Fruit fly (Drosophila melanogaster) whole organism, embryonic: ENCODE data around the gene CG17707.
A peak's percentile ranks its signal among the peaks of the same experiment; 100 is the strongest.

ENCODE experiments used
- Ada2b ChIP-seq: fragments of 200-800 bp; sonication (Bioruptor generic); IDR thresholded peaks from 2 replicates; pipeline ENCODE4 v1.3.6; 2022; ENCODE audit warnings: missing biosample characterization, missing genetic modification characterization
- Adf1 ChIP-seq: fragments of 200-800 bp; sonication (Bioruptor generic); IDR thresholded peaks from 2 replicates; pipeline ENCODE4 v1.3.6; 2022; ENCODE audit warnings: missing biosample characterization, missing genetic modification characterization
- BEAF-32 ChIP-seq: fragments of 200-800 bp; sonication (Bioruptor generic); optimal IDR thresholded peaks from 3 replicates; lab custom pipeline; 2017; ENCODE audit warnings: missing biosample characterization, missing genetic modification characterization, mild to moderate bottlenecking, moderate library complexity, missing genetic modification reagents
- Bgb ChIP-seq: fragments of 200-800 bp; sonication (Bioruptor generic); IDR thresholded peaks from 2 replicates; pipeline ENCODE4 v1.3.6; 2022; ENCODE audit warnings: missing biosample characterization, missing genetic modification characterization; ENCODE audit not compliant: partially characterized antibody
- Bteb2 ChIP-seq: fragments of 200-800 bp; sonication (Bioruptor generic); optimal IDR thresholded peaks from 2 replicates; lab custom pipeline; 2016; ENCODE audit warnings: missing biosample characterization, missing genetic modification characterization
- CG1233 ChIP-seq: fragments of 200-800 bp; sonication (Bioruptor generic); optimal IDR thresholded peaks from 4 replicates; lab custom pipeline; 2018; ENCODE audit warnings: missing biosample characterization, mild to moderate bottlenecking, missing genetic modification characterization
- CG14860 ChIP-seq: fragments of 200-800 bp; sonication (Bioruptor generic); IDR thresholded peaks from 3 replicates; pipeline ENCODE4 v1.3.6; 2022; ENCODE audit warnings: missing biosample characterization, missing genetic modification characterization; ENCODE audit not compliant: partially characterized antibody
- CG14965 ChIP-seq: fragments of 200-800 bp; sonication (Bioruptor generic); optimal IDR thresholded peaks from 2 replicates; lab custom pipeline; 2016; ENCODE audit warnings: missing biosample characterization, missing genetic modification characterization, borderline replicate concordance
- CG1832 ChIP-seq: fragments of 200-800 bp; sonication (Bioruptor generic); optimal IDR thresholded peaks from 2 replicates; lab custom pipeline; 2017; ENCODE audit warnings: missing biosample characterization, mild to moderate bottlenecking, missing genetic modification characterization, inconsistent platforms
- CG18599 ChIP-seq: fragments of 200-800 bp; sonication (Bioruptor generic); optimal IDR thresholded peaks from 3 replicates; lab custom pipeline; 2017; ENCODE audit warnings: missing biosample characterization, missing genetic modification characterization, mild to moderate bottlenecking, moderate library complexity, missing genetic modification reagents
- CG3065 ChIP-seq: fragments of 200-800 bp; sonication (Bioruptor generic); optimal IDR thresholded peaks from 2 replicates; lab custom pipeline; 2016; ENCODE audit warnings: missing biosample characterization, missing genetic modification characterization
- CG4617 ChIP-seq: fragments of 200-800 bp; sonication (Bioruptor generic); optimal IDR thresholded peaks from 3 replicates; lab custom pipeline; 2016; ENCODE audit warnings: missing biosample characterization, missing genetic modification characterization, borderline replicate concordance
- CG4854 ChIP-seq: fragments of 200-800 bp; sonication (Bioruptor generic); optimal IDR thresholded peaks from 2 replicates; lab custom pipeline; 2016; ENCODE audit warnings: missing biosample characterization, missing genetic modification characterization, inconsistent platforms
- CG6272 ChIP-seq: fragments of 200-800 bp; sonication (Bioruptor generic); IDR thresholded peaks from 2 replicates; pipeline ENCODE4 v1.3.6; 2022; ENCODE audit warnings: missing biosample characterization, missing genetic modification characterization
- CG6689 ChIP-seq: fragments of 200-800 bp; sonication (Bioruptor generic); IDR thresholded peaks from 2 replicates; pipeline ENCODE4 v1.3.6; 2022; ENCODE audit warnings: missing biosample characterization, missing genetic modification characterization
- CG9817 ChIP-seq: fragments of 200-800 bp; sonication (Bioruptor generic); optimal IDR thresholded peaks from 2 replicates; lab custom pipeline; 2018; ENCODE audit warnings: missing biosample characterization, mild to moderate bottlenecking, missing genetic modification characterization, moderate library complexity
- D19A ChIP-seq: fragments of 200-800 bp; optimal IDR thresholded peaks from 3 replicates; lab custom pipeline; 2019; ENCODE audit warnings: missing biosample characterization, mild to moderate bottlenecking, missing genetic modification characterization, moderate library complexity
- Dbx ChIP-seq: fragments of 200-800 bp; sonication (Bioruptor generic); IDR thresholded peaks from 3 replicates; pipeline ENCODE4 v1.3.6; 2022; ENCODE audit warnings: missing biosample characterization, missing genetic modification characterization
- Dll ChIP-seq: fragments of 200-800 bp; sonication (Bioruptor generic); IDR thresholded peaks from 4 replicates; pipeline ENCODE4 v1.3.6; 2022; ENCODE audit warnings: missing biosample characterization, missing genetic modification characterization; ENCODE audit not compliant: partially characterized antibody
- Fer1 ChIP-seq: fragments of 200-800 bp; sonication (Bioruptor generic); optimal IDR thresholded peaks from 2 replicates; lab custom pipeline; 2017; ENCODE audit warnings: missing biosample characterization, mild to moderate bottlenecking, missing genetic modification characterization
- Gug ChIP-seq: fragments of 200-800 bp; sonication (Bioruptor generic); IDR thresholded peaks from 4 replicates; pipeline ENCODE4 v1.3.6; 2022; ENCODE audit warnings: missing biosample characterization, missing genetic modification characterization
- HLH4C ChIP-seq: fragments of 200-800 bp; sonication (Bioruptor generic); IDR thresholded peaks from 3 replicates; pipeline ENCODE4 v1.3.6; 2022; ENCODE audit warnings: missing biosample characterization, missing genetic modification characterization; ENCODE audit not compliant: partially characterized antibody
- Hr3 ChIP-seq: fragments of 200-800 bp; sonication (Bioruptor generic); optimal IDR thresholded peaks from 3 replicates; lab custom pipeline; 2016; ENCODE audit warnings: missing biosample characterization, missing genetic modification characterization
- Kr ChIP-seq: fragments of 200-800 bp; sonication (Bioruptor generic); optimal IDR thresholded peaks from 2 replicates; lab custom pipeline; 2017; ENCODE audit warnings: missing biosample characterization, mild to moderate bottlenecking, missing genetic modification characterization
- Lim3 ChIP-seq: fragments of 200-800 bp; sonication (Bioruptor generic); IDR thresholded peaks from 2 replicates; pipeline ENCODE4 v1.3.6; 2022; ENCODE audit warnings: missing biosample characterization, missing genetic modification characterization
- NfI ChIP-seq: fragments of 200-800 bp; sonication (Bioruptor generic); optimal IDR thresholded peaks from 3 replicates; lab custom pipeline; 2018; ENCODE audit warnings: missing biosample characterization, mild to moderate bottlenecking, missing genetic modification characterization, moderate library complexity
- Pdp1 ChIP-seq, 2 experiments: fragments of 200-800 bp; sonication (Bioruptor generic); optimal IDR thresholded peaks; 3 replicates each; lab custom pipeline; 2016; ENCODE audit warnings: missing biosample characterization in 2 of 2, missing genetic modification characterization in 2 of 2, mild to moderate bottlenecking in 1 of 2, moderate library complexity in 1 of 2
- Rx ChIP-seq: fragments of 200-800 bp; sonication (Bioruptor generic); IDR thresholded peaks from 2 replicates; pipeline ENCODE4 v1.3.6; 2022; ENCODE audit warnings: missing biosample characterization, missing genetic modification characterization
- Spps ChIP-seq: fragments of 200-800 bp; sonication (Bioruptor generic); optimal IDR thresholded peaks from 2 replicates; lab custom pipeline; 2018; ENCODE audit warnings: missing biosample characterization, mild to moderate bottlenecking, missing genetic modification characterization
- Usf ChIP-seq: fragments of 200-800 bp; sonication (Bioruptor generic); optimal IDR thresholded peaks from 2 replicates; lab custom pipeline; 2017; ENCODE audit warnings: missing genotype, missing biosample characterization, missing genetic modification characterization
- Vsx1 ChIP-seq: fragments of 200-800 bp; sonication (Bioruptor generic); optimal IDR thresholded peaks from 2 replicates; lab custom pipeline; 2017; ENCODE audit warnings: missing biosample characterization, mild to moderate bottlenecking, missing genetic modification characterization, missing genetic modification reagents
- Xrp1 ChIP-seq: fragments of 200-800 bp; sonication (Bioruptor generic); IDR thresholded peaks from 2 replicates; pipeline ENCODE4 v1.3.6; 2022; ENCODE audit warnings: missing biosample characterization, missing genetic modification characterization
- ara ChIP-seq: fragments of 200-800 bp; sonication (Bioruptor generic); IDR thresholded peaks from 2 replicates; pipeline ENCODE4 v1.3.6; 2022; ENCODE audit warnings: missing biosample characterization, missing genetic modification characterization
- ash1 ChIP-seq: fragments of 200-800 bp; sonication (Bioruptor generic); optimal IDR thresholded peaks from 2 replicates; lab custom pipeline; 2018; ENCODE audit warnings: missing biosample characterization, mild to moderate bottlenecking, missing genetic modification characterization
- cad ChIP-seq: fragments of >200 bp; optimal IDR thresholded peaks from 2 replicates; lab custom pipeline; 2017; ENCODE audit warnings: missing biosample characterization, missing genetic modification characterization
- crc ChIP-seq: fragments of 200-800 bp; sonication (Bioruptor generic); optimal IDR thresholded peaks from 2 replicates; lab custom pipeline; 2016; ENCODE audit warnings: missing biosample characterization, missing genetic modification characterization
- cwo ChIP-seq: fragments of 200-800 bp; sonication (Bioruptor generic); optimal IDR thresholded peaks from 3 replicates; lab custom pipeline; 2017; ENCODE audit warnings: missing biosample characterization, missing genetic modification characterization, mild to moderate bottlenecking, moderate library complexity, missing genetic modification reagents
- emc ChIP-seq: fragments of 200-800 bp; sonication (Bioruptor generic); optimal IDR thresholded peaks from 2 replicates; lab custom pipeline; 2016; ENCODE audit warnings: missing biosample characterization, missing genetic modification characterization
- exex ChIP-seq: fragments of 200-800 bp; sonication (Bioruptor generic); optimal IDR thresholded peaks from 4 replicates; lab custom pipeline; 2018; ENCODE audit warnings: missing biosample characterization, mild to moderate bottlenecking, missing genetic modification characterization, moderate library complexity
- fd102C ChIP-seq: fragments of 200-800 bp; sonication (Bioruptor generic); optimal IDR thresholded peaks from 2 replicates; lab custom pipeline; 2018; ENCODE audit warnings: missing biosample characterization, mild to moderate bottlenecking, missing genetic modification characterization, moderate library complexity
- h ChIP-seq: fragments of >200 bp; optimal IDR thresholded peaks from 2 replicates; lab custom pipeline; 2017
- hth ChIP-seq: fragments of >200 bp; optimal IDR thresholded peaks from 2 replicates; lab custom pipeline; 2017; ENCODE audit warnings: inconsistent platforms
- jigr1 ChIP-seq: fragments of 200-800 bp; sonication (Bioruptor generic); IDR thresholded peaks from 3 replicates; pipeline ENCODE4 v1.3.6; 2022; ENCODE audit warnings: missing biosample characterization, missing genetic modification characterization
- kni ChIP-seq: fragments of 200-800 bp; sonication (Bioruptor generic); optimal IDR thresholded peaks from 3 replicates; lab custom pipeline; 2017; ENCODE audit warnings: mild to moderate bottlenecking, missing biosample characterization, missing genetic modification reagents, missing genetic modification characterization
- luna ChIP-seq: fragments of 200-800 bp; sonication (Bioruptor generic); optimal IDR thresholded peaks from 2 replicates; lab custom pipeline; 2016; ENCODE audit warnings: missing biosample characterization, missing genetic modification characterization
- pita ChIP-seq: fragments of 200-800 bp; sonication (Bioruptor generic); optimal IDR thresholded peaks from 2 replicates; lab custom pipeline; 2017; ENCODE audit warnings: missing biosample characterization, mild to moderate bottlenecking, missing genetic modification characterization
- repo ChIP-seq: fragments of 200-800 bp; sonication (Bioruptor generic); optimal IDR thresholded peaks from 2 replicates; lab custom pipeline; 2016; ENCODE audit warnings: missing biosample characterization, missing genetic modification characterization
- row ChIP-seq: fragments of 200-800 bp; sonication (Bioruptor generic); IDR thresholded peaks from 3 replicates; pipeline ENCODE4 v1.3.6; 2022; ENCODE audit warnings: missing biosample characterization, missing genetic modification characterization
- shn ChIP-seq: fragments of 200-800 bp; sonication (Bioruptor generic); optimal IDR thresholded peaks from 3 replicates; lab custom pipeline; 2016; ENCODE audit warnings: missing biosample characterization, missing genetic modification characterization
- twi ChIP-seq: fragments of 200-800 bp; optimal IDR thresholded peaks from 2 replicates; lab custom pipeline; 2019; ENCODE audit warnings: missing biosample characterization, mild to moderate bottlenecking, missing genetic modification characterization, moderate library complexity
- usp ChIP-seq: fragments of >200 bp; optimal IDR thresholded peaks from 2 replicates; lab custom pipeline; 2017; ENCODE audit warnings: missing biosample characterization, missing genetic modification characterization

CG17707 gene

dm6 chrX:175542-176197 is 27.4 kb upstream of the CG17707 start (continued):
- peak; percentile 78 for TF ChIP-seq Spps (tag; lab: Kevin White, UChicago)
- TF ChIP-seq CG1233 (GFP tag; lab: Kevin White, UChicago) = peak; percentile 44
- TF ChIP-seq CG9817 (tag; lab: Kevin White, UChicago) = no peak
- no peak for TF ChIP-seq Lim3 (GFP tag; lab: Robert Waterston, UW)
- TF ChIP-seq row = peak; percentile 71
- TF ChIP-seq Gug (GFP tag; lab: Robert Waterston, UW) = no peak
- no peak for TF ChIP-seq h
- TF ChIP-seq Xrp1 (GFP tag; lab: Robert Waterston, UW) = peak; percentile 84
- no peak for TF ChIP-seq ash1 (GFP tag; lab: Kevin White, UChicago)
- TF ChIP-seq CG1832 (GFP tag; lab: Kevin White, UChicago) = no peak
- TF ChIP-seq Rx (GFP tag; lab: Robert Waterston, UW) = no peak
- TF ChIP-seq Vsx1 (GFP tag; lab: Kevin White, UChicago) = peak; percentile 19
- TF ChIP-seq D19A = peak; percentile 75
- no peak for TF ChIP-seq Kr (GFP tag; lab: Kevin White, UChicago)
- TF ChIP-seq repo (GFP tag; lab: Kevin White, UChicago) = no peak
- TF ChIP-seq fd102C (GFP tag; lab: Kevin White, UChicago) = peak; percentile 34
- TF ChIP-seq Bteb2 = no peak
- peak; percentile 26 to 47 for TF ChIP-seq Pdp1 (GFP tag; optimal IDR thresholded peaks at IDR 0.05; lab: Kevin White, UChicago)
- peak; percentile 19 for TF ChIP-seq shn (GFP tag; lab: Kevin White, UChicago)
- TF ChIP-seq Bgb = no peak
- peak; percentile 43 for TF ChIP-seq Hr3 (GFP tag; lab: Kevin White, UChicago)
- no peak for TF ChIP-seq CG14965
- no peak for TF ChIP-seq Dll (GFP tag; lab: Robert Waterston, UW)
- TF ChIP-seq crc (GFP tag; lab: Kevin White, UChicago) = no peak
- no peak for TF ChIP-seq HLH4C (GFP tag; lab: Robert Waterston, UW)
- no peak for TF ChIP-seq Adf1 (GFP tag; lab: Robert Waterston, UW)
- TF ChIP-seq jigr1 (GFP tag; lab: Robert Waterston, UW) = no peak
- no peak for TF ChIP-seq BEAF-32 (GFP tag; lab: Kevin White, UChicago)
- TF ChIP-seq cwo (GFP tag; lab: Kevin White, UChicago) = no peak
- no peak for TF ChIP-seq Fer1 (GFP tag; lab: Kevin White, UChicago)
- peak; percentile 22; the same call in 1 of the 2 replicates for TF ChIP-seq ara (GFP tag; lab: Robert Waterston, UW)
- peak; percentile 1 for TF ChIP-seq CG18599 (GFP tag; lab: Kevin White, UChicago)
- no peak for TF ChIP-seq luna (GFP tag; lab: Kevin White, UChicago)
- TF ChIP-seq NfI (GFP tag; lab: Kevin White, UChicago) = peak; percentile 31
- TF ChIP-seq emc (GFP tag; lab: Kevin White, UChicago) = no peak
- TF ChIP-seq usp = no peak
- no peak for TF ChIP-seq CG4617 (GFP tag; lab: Kevin White, UChicago)
- TF ChIP-seq kni = peak; percentile 90
- TF ChIP-seq CG6689 (GFP tag; lab: Robert Waterston, UW) = peak; percentile 55
- TF ChIP-seq CG14860 = no peak
- TF ChIP-seq Usf (GFP tag; lab: Kevin White, UChicago) = no peak
- TF ChIP-seq CG3065 = no peak
- peak; percentile 59 for TF ChIP-seq twi (tag; lab: Kevin White, UChicago)
- TF ChIP-seq Dbx (GFP tag; lab: Robert Waterston, UW) = no peak
- TF ChIP-seq CG6272 (GFP tag; lab: Robert Waterston, UW) = no peak
- TF ChIP-seq Ada2b (GFP tag; lab: Robert Waterston, UW) = no peak
- TF ChIP-seq pita (GFP tag; lab: Kevin White, UChicago) = no peak
- TF ChIP-seq cad (GFP tag; lab: Kevin White, UChicago) = no peak
- no peak for TF ChIP-seq CG4854 (GFP tag; lab: Kevin White, UChicago)
- no peak for TF ChIP-seq exex
- no peak for TF ChIP-seq hth (lab: Kevin White, UChicago)
